Worm (Caenorhabditis elegans) whole organism, late embryonic: ENCODE data around the gene otpl-8.

ENCODE experiments used
- C08G9.2 ChIP-seq: sonication (generic microtip); optimal IDR thresholded peaks from 2 replicates; lab custom pipeline; 2016; ENCODE audit warnings: mild to moderate bottlenecking, missing genetic modification characterization, moderate library complexity, missing compliant biosample characterization
- ama-1 ChIP-seq: fragments of 150-350 bp; optimal IDR thresholded peaks from 2 replicates; lab custom pipeline; 2014
- ceh-22 ChIP-seq: sonication (generic microtip); optimal IDR thresholded peaks from 2 replicates; lab custom pipeline; 2017; ENCODE audit warnings: missing biosample characterization, missing genetic modification characterization
- ceh-34 ChIP-seq: sonication (generic microtip); optimal IDR thresholded peaks from 2 replicates; lab custom pipeline; 2016; ENCODE audit warnings: mild to moderate bottlenecking, missing genetic modification characterization, missing compliant biosample characterization
- ceh-9 ChIP-seq: sonication (generic microtip); optimal IDR thresholded peaks from 2 replicates; lab custom pipeline; 2016; ENCODE audit warnings: mild to moderate bottlenecking, missing genetic modification characterization, inconsistent platforms, missing compliant biosample characterization
- fkh-10 ChIP-seq: fragments of 150-350 bp; optimal IDR thresholded peaks from 2 replicates; lab custom pipeline; 2014; ENCODE audit warnings: missing biosample characterization, missing genetic modification reagents, missing genetic modification characterization
- pha-4 ChIP-seq: fragments of 150-350 bp; optimal IDR thresholded peaks from 2 replicates; lab custom pipeline; 2018; ENCODE audit warnings: missing biosample characterization, missing genetic modification reagents, missing genetic modification characterization
- ref-2 ChIP-seq: sonication (generic microtip); optimal IDR thresholded peaks from 2 replicates; lab custom pipeline; 2016; ENCODE audit warnings: missing genetic modification characterization, missing compliant biosample characterization

DNA sequence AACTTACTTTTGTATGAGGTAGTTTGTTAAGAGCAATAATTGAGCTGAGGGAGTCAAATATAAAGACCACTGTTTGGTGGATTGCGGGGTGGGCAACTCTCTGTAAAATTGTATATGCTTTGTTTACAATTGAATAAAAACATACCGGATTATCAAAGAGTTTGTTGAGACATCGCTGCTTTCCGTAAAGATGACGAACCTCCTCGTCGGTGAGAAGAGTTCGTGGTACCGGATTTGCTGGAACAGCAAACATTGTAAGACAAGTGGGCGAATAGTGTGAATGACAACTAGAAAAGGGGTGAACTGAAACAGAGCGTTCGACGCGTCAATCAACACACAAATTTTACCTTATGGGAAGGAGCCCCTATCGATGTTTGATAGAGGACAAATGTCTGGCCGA, 25.7 kb upstream of the otpl-8 start, which contains the start of gene W06D11.2:
- TF ChIP-seq ceh-9 = no peak
- TF ChIP-seq ama-1 (lab: Kevin White, UChicago) = no peak
- TF ChIP-seq C08G9.2 (tag; lab: Kevin White, UChicago) = no peak
- no peak for TF ChIP-seq pha-4 (tag; lab: Kevin White, UChicago)
- no peak for TF ChIP-seq ref-2 (tag; lab: Kevin White, UChicago)
- no peak for TF ChIP-seq ceh-22 (tag; lab: Kevin White, UChicago)
- no peak for TF ChIP-seq fkh-10 (GFP tag; lab: Kevin White, UChicago)
- no peak for TF ChIP-seq ceh-34 (tag; lab: Kevin White, UChicago)
